Fruit fly (Drosophila melanogaster): ENCODE measurements around the gene CG9609.
A peak's percentile ranks its signal among the peaks of the same experiment; 100 is the strongest.

The CG9609 gene

dm6 chrX:16772882-16773827 is 13.7 kb downstream of the CG9609 start (continued):
- TF ChIP-seq knrl (GFP tag; IDR thresholded peaks at IDR 0.05; ENCODE audit: partially characterized antibody): no peak
- TF ChIP-seq Neu2 (GFP tag; optimal IDR thresholded peaks at IDR 0.05; ENCODE audit: borderline replicate concordance): no peak
- TF ChIP-seq Drgx (GFP tag; IDR thresholded peaks at IDR 0.05): peak; percentile 81
- no peak for TF ChIP-seq tll (GFP tag; optimal IDR thresholded peaks at IDR 0.05)
- no peak for TF ChIP-seq CG9797 (GFP tag; optimal IDR thresholded peaks at IDR 0.05)
- peak; percentile 34 for TF ChIP-seq CG12391 (tag; optimal IDR thresholded peaks at IDR 0.05)
- TF ChIP-seq Hmr (GFP tag; optimal IDR thresholded peaks at IDR 0.05): no peak
- TF ChIP-seq CG33557 (GFP tag; optimal IDR thresholded peaks at IDR 0.05): no peak
- no peak for TF ChIP-seq CG3163 (GFP tag; optimal IDR thresholded peaks at IDR 0.05)
- no peak for TF ChIP-seq Hr39 (optimal IDR thresholded peaks at IDR 0.05)
- TF ChIP-seq trem (tag; optimal IDR thresholded peaks at IDR 0.05): peak; percentile 9
- peak; percentile 49; the same call in 1 of the 2 replicates for TF ChIP-seq CG11247 (GFP tag; IDR thresholded peaks at IDR 0.05)
- TF ChIP-seq maf-S (GFP tag; optimal IDR thresholded peaks at IDR 0.05): no peak
- peak; percentile 65 for TF ChIP-seq pum (GFP tag; optimal IDR thresholded peaks at IDR 0.05)
- TF ChIP-seq jumu (GFP tag; optimal IDR thresholded peaks at IDR 0.05): peak; percentile 75
- TF ChIP-seq Lhr (GFP tag; optimal IDR thresholded peaks at IDR 0.05): no peak
- TF ChIP-seq crp (GFP tag; optimal IDR thresholded peaks at IDR 0.05): no peak
- peak; percentile 57; the same call in 2 of the 3 replicates for TF ChIP-seq CG34422 (GFP tag; IDR thresholded peaks at IDR 0.05)
- peak; percentile 36 for TF ChIP-seq Atf3 (GFP tag; optimal IDR thresholded peaks at IDR 0.05)
- TF ChIP-seq jigr1 (GFP tag; IDR thresholded peaks at IDR 0.05): 0 out of 3 replicates have a peak, but pooled peaks have one; percentile 21
- TF ChIP-seq CG9215 (GFP tag; IDR thresholded peaks at IDR 0.05): peak; percentile 39; the same call in 1 of the 2 replicates
- no peak for TF ChIP-seq Bdp1 (GFP tag; optimal IDR thresholded peaks at IDR 0.05)
- TF ChIP-seq CG13296 (GFP tag; optimal IDR thresholded peaks at IDR 0.05): no peak
- TF ChIP-seq CG8359 (GFP tag; optimal IDR thresholded peaks at IDR 0.05; ENCODE audit: borderline replicate concordance): peak; percentile 28
- TF ChIP-seq CG3726 (GFP tag; IDR thresholded peaks at IDR 0.05): peak; percentile 61; the same call in 1 of the 3 replicates
- TF ChIP-seq org-1 (GFP tag; optimal IDR thresholded peaks at IDR 0.05): peak; percentile 44
- peak; percentile 38 for TF ChIP-seq CG15696 (tag; optimal IDR thresholded peaks at IDR 0.05)
- TF ChIP-seq NFAT (GFP tag; IDR thresholded peaks at IDR 0.05): no peak
- TF ChIP-seq E2f2 (GFP tag; IDR thresholded peaks at IDR 0.05): peak; percentile 41; the same call in 1 of the 2 replicates
- TF ChIP-seq NC2α (GFP tag; optimal IDR thresholded peaks at IDR 0.05): no peak
- TF ChIP-seq ro (GFP tag; IDR thresholded peaks at IDR 0.05): 0 out of 2 replicates have a peak, but pooled peaks have one; percentile 15
- no peak for TF ChIP-seq CG12659 (GFP tag; optimal IDR thresholded peaks at IDR 0.05)
- TF ChIP-seq tup (GFP tag; optimal IDR thresholded peaks at IDR 0.05): peak; percentile 23
- peak; percentile 77 for TF ChIP-seq CG11093 (GFP tag; IDR thresholded peaks at IDR 0.05)
- TF ChIP-seq pros (GFP tag; optimal IDR thresholded peaks at IDR 0.05): no peak
- peak; percentile 44 for TF ChIP-seq dmrt11E (tag; optimal IDR thresholded peaks at IDR 0.05)
- peak; percentile 5 for TF ChIP-seq CG4854 (GFP tag; optimal IDR thresholded peaks at IDR 0.05)
- peak; percentile 89 for TF ChIP-seq zfh1 (GFP tag; IDR thresholded peaks at IDR 0.05)
- TF ChIP-seq Awh (GFP tag; IDR thresholded peaks at IDR 0.05): peak; percentile 83
- peak; percentile 36 for TF ChIP-seq bcd (GFP tag; optimal IDR thresholded peaks at IDR 0.05)
- no peak for TF ChIP-seq vfl (GFP tag; optimal IDR thresholded peaks at IDR 0.05)
- no peak for TF ChIP-seq CG3065 (GFP tag; optimal IDR thresholded peaks at IDR 0.05)
- TF ChIP-seq CG8089 (GFP tag; optimal IDR thresholded peaks at IDR 0.05): peak; percentile 28
- peak; percentile 59; the same call in 3 of the 4 replicates for TF ChIP-seq Gug (GFP tag; IDR thresholded peaks at IDR 0.05)
- TF ChIP-seq CG3838 (GFP tag; optimal IDR thresholded peaks at IDR 0.05): no peak
- peak; percentile 74 for TF ChIP-seq pnt (GFP tag; optimal IDR thresholded peaks at IDR 0.05)
- no peak for TF ChIP-seq rib (GFP tag; IDR thresholded peaks at IDR 0.05)
- peak; percentile 30 for TF ChIP-seq chn (GFP tag; optimal IDR thresholded peaks at IDR 0.05)
- TF ChIP-seq Xrp1 (GFP tag; IDR thresholded peaks at IDR 0.05): peak; percentile 90
